Worm (Caenorhabditis elegans): ENCODE measurements around the gene F54D1.1.

DNA sequence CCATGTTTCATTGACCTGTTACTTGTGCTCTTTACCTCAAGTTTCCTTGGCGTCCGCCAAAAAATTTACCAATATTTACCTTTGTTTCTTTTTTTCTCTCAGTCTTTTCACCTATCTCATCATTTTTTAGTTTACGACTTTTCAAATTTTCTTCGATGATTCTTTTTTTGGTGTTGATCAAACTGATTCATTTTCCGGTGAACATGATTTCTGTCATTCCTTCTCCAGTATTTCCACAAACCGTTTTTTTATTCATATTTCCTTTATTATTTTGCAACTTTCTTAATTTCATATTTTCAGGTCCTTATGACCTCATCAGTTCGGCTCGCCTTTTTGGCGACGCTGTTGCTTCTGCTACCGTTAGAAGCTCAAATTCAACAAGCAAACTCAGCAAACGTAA lies 25.9 kb downstream of the F54D1.1 start, which contains the start of gene F54D1.6:
- TF ChIP-seq skn-1 (tag; optimal IDR thresholded peaks at IDR 0.05) (no peak), nhr-28 (tag; optimal IDR thresholded peaks at IDR 0.05) (no peak), nhr-20 (tag; optimal IDR thresholded peaks at IDR 0.05) (no peak), ama-1 (optimal IDR thresholded peaks at IDR 0.05) (no peak), egl-27 (tag; optimal IDR thresholded peaks at IDR 0.05) (no peak), jun-1 (tag; optimal IDR thresholded peaks at IDR 0.05) (no peak), ceh-82 (tag; optimal IDR thresholded peaks at IDR 0.05) (no peak), blmp-1 (tag; optimal IDR thresholded peaks at IDR 0.05) (no peak), lsy-2 (tag; optimal IDR thresholded peaks at IDR 0.05) (no peak), unc-86 (tag; optimal IDR thresholded peaks at IDR 0.05) (no peak), hpl-2 (GFP tag; optimal IDR thresholded peaks at IDR 0.05) (no peak)

All from whole organism, L1 larva.